Worm (Caenorhabditis elegans): ENCODE measurements around the gene btb-18.

DNA sequence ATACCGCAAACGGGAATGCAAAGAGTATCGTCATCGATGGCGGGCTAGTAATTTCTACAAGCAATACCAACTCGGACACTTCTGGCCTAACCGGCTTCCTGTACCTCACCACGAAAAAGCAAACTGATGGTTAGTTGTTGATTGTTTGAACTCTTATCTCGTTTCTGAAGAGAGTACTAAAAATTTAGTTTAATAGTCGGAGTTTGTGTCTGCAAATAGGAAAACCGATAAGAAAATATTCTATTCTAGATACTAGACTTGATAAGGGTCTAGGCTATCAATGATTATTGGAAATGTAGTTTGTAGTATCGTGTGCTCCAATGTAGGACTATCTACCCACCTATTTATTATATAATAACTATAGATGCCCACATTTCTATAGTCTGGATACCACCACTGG, 20.8 kb downstream of the btb-18 start:
- TF ChIP-seq ceh-36 (tag; optimal IDR thresholded peaks at IDR 0.05) = no peak
- TF ChIP-seq B0310.2 (tag; optimal IDR thresholded peaks at IDR 0.05) = no peak
- TF ChIP-seq tbx-37 (GFP tag; conservative IDR thresholded peaks at IDR 0.05) = no peak
